Fruit fly (Drosophila melanogaster) whole organism, embryonic: ENCODE data around the gene senju.

Source experiments
- CG11723 ChIP-seq: fragments of 200-800 bp; sonication (Bioruptor generic); optimal IDR thresholded peaks from 2 replicates; lab custom pipeline; 2017; ENCODE audit warnings: missing biosample characterization, mild to moderate bottlenecking, missing genetic modification characterization
- CG15514 ChIP-seq: fragments of 200-800 bp; sonication (Bioruptor generic); optimal IDR thresholded peaks from 3 replicates; lab custom pipeline; 2017; ENCODE audit warnings: missing biosample characterization, missing genetic modification characterization, mild to moderate bottlenecking, moderate library complexity, missing genetic modification reagents
- CG16815 ChIP-seq: fragments of 200-800 bp; sonication (Bioruptor generic); optimal IDR thresholded peaks from 3 replicates; lab custom pipeline; 2017; ENCODE audit warnings: missing biosample characterization, mild to moderate bottlenecking, missing genetic modification characterization
- CG17186 ChIP-seq: fragments of 200-800 bp; sonication (Bioruptor generic); optimal IDR thresholded peaks from 3 replicates; lab custom pipeline; 2017; ENCODE audit warnings: missing biosample characterization, missing genetic modification reagents, missing genetic modification characterization
- CG17359 ChIP-seq: fragments of 200-800 bp; sonication (Bioruptor generic); optimal IDR thresholded peaks from 3 replicates; lab custom pipeline; 2018; ENCODE audit warnings: missing biosample characterization, mild to moderate bottlenecking, missing genetic modification characterization, moderate library complexity
- CG2120 ChIP-seq: fragments of 200-800 bp; sonication (Bioruptor generic); optimal IDR thresholded peaks from 3 replicates; lab custom pipeline; 2016; ENCODE audit warnings: missing biosample characterization, missing genetic modification characterization
- CG2199 ChIP-seq: fragments of 200-800 bp; sonication (Bioruptor generic); IDR thresholded peaks from 3 replicates; pipeline ENCODE4 v1.3.6; 2022; ENCODE audit warnings: missing biosample characterization, missing genetic modification characterization
- CG30403 ChIP-seq: fragments of 200-800 bp; sonication (Bioruptor generic); optimal IDR thresholded peaks from 3 replicates; lab custom pipeline; 2016; ENCODE audit warnings: missing biosample characterization, missing genetic modification characterization
- CG33213 ChIP-seq: fragments of 200-800 bp; sonication (Bioruptor generic); optimal IDR thresholded peaks from 3 replicates; lab custom pipeline; 2016; ENCODE audit warnings: missing biosample characterization, missing genetic modification characterization
- CG34422 ChIP-seq: fragments of 200-800 bp; sonication (Bioruptor generic); IDR thresholded peaks from 3 replicates; pipeline ENCODE4 v1.3.6; 2022; ENCODE audit warnings: missing biosample characterization, missing genetic modification characterization
- CG42726 ChIP-seq: fragments of 200-800 bp; sonication (Bioruptor generic); IDR thresholded peaks from 2 replicates; pipeline ENCODE4 v1.3.6; 2022; ENCODE audit warnings: missing biosample characterization, missing genetic modification characterization; ENCODE audit not compliant: partially characterized antibody
- CG6683 ChIP-seq: fragments of 200-800 bp; sonication (Bioruptor generic); optimal IDR thresholded peaks from 2 replicates; lab custom pipeline; 2017; ENCODE audit warnings: missing biosample characterization, mild to moderate bottlenecking, missing genetic modification characterization, missing genetic modification reagents
- CG6765 ChIP-seq: fragments of 200-800 bp; sonication (Bioruptor generic); optimal IDR thresholded peaks from 3 replicates; lab custom pipeline; 2017; ENCODE audit warnings: missing biosample characterization, mild to moderate bottlenecking, missing genetic modification characterization
- CG6813 ChIP-seq: fragments of 200-800 bp; sonication (Bioruptor generic); optimal IDR thresholded peaks from 2 replicates; lab custom pipeline; 2017; ENCODE audit warnings: missing biosample characterization, missing genetic modification characterization, mild to moderate bottlenecking, moderate library complexity, missing genetic modification reagents
- CG9817 ChIP-seq: fragments of 200-800 bp; sonication (Bioruptor generic); optimal IDR thresholded peaks from 2 replicates; lab custom pipeline; 2018; ENCODE audit warnings: missing biosample characterization, mild to moderate bottlenecking, missing genetic modification characterization, moderate library complexity
- Chrac-16 ChIP-seq: fragments of 200-800 bp; sonication (Bioruptor generic); optimal IDR thresholded peaks from 3 replicates; lab custom pipeline; 2016; ENCODE audit warnings: missing biosample characterization, missing genetic modification characterization
- Fer1 ChIP-seq: fragments of 200-800 bp; sonication (Bioruptor generic); optimal IDR thresholded peaks from 2 replicates; lab custom pipeline; 2017; ENCODE audit warnings: missing biosample characterization, mild to moderate bottlenecking, missing genetic modification characterization
- H2.0 ChIP-seq: fragments of 200-800 bp; sonication (Bioruptor generic); IDR thresholded peaks from 2 replicates; pipeline ENCODE4 v1.3.6; 2022; ENCODE audit warnings: missing biosample characterization, missing genetic modification characterization
- HLHmδ ChIP-seq: fragments of 200-800 bp; sonication (Bioruptor generic); optimal IDR thresholded peaks from 2 replicates; lab custom pipeline; 2018; ENCODE audit warnings: missing biosample characterization, mild to moderate bottlenecking, missing genetic modification characterization, moderate library complexity
- Hr51 ChIP-seq, 2 experiments: fragments of 200-800 bp; sonication (Bioruptor generic); optimal IDR thresholded peaks; 2 replicates in 1 of 2; 3 replicates in 1 of 2; lab custom pipeline; 2016 to 2018; ENCODE audit warnings: missing biosample characterization in 2 of 2, missing genetic modification characterization in 2 of 2, mild to moderate bottlenecking in 1 of 2, moderate library complexity in 1 of 2
- Max ChIP-seq: fragments of 200-800 bp; sonication (Bioruptor generic); optimal IDR thresholded peaks from 2 replicates; lab custom pipeline; 2016; ENCODE audit warnings: missing biosample characterization, mild to moderate bottlenecking, missing genetic modification characterization
- NC2α ChIP-seq: fragments of 200-800 bp; sonication (Bioruptor generic); optimal IDR thresholded peaks from 2 replicates; lab custom pipeline; 2016; ENCODE audit warnings: missing biosample characterization, missing genetic modification characterization
- Nf-YB ChIP-seq: fragments of 200-800 bp; sonication (Bioruptor generic); optimal IDR thresholded peaks from 3 replicates; lab custom pipeline; 2019; ENCODE audit warnings: missing biosample characterization, mild to moderate bottlenecking, missing genetic modification characterization, moderate library complexity
- PHDP ChIP-seq: fragments of 200-800 bp; sonication (Bioruptor generic); optimal IDR thresholded peaks from 3 replicates; lab custom pipeline; 2018; ENCODE audit warnings: missing biosample characterization, mild to moderate bottlenecking, missing genetic modification characterization, moderate library complexity
- Spps ChIP-seq: fragments of 200-800 bp; sonication (Bioruptor generic); optimal IDR thresholded peaks from 2 replicates; lab custom pipeline; 2018; ENCODE audit warnings: missing biosample characterization, mild to moderate bottlenecking, missing genetic modification characterization
- Trl ChIP-seq, 3 experiments: fragments of >200 bp in 2 of 3; fragments of 200-800 bp in 1 of 3; sonication (Bioruptor generic) in 1 of 3; optimal IDR thresholded peaks; 2 replicates in 1 of 3; 3 replicates in 2 of 3; lab custom pipeline; 2016 to 2017; ENCODE audit warnings: missing biosample characterization in 1 of 3, missing genetic modification characterization in 1 of 3
- Xbp1 ChIP-seq: fragments of 200-800 bp; sonication (Bioruptor generic); optimal IDR thresholded peaks from 3 replicates; lab custom pipeline; 2016; ENCODE audit warnings: missing biosample characterization, mild to moderate bottlenecking, missing genetic modification characterization
- ash1 ChIP-seq: fragments of 200-800 bp; sonication (Bioruptor generic); optimal IDR thresholded peaks from 2 replicates; lab custom pipeline; 2018; ENCODE audit warnings: missing biosample characterization, mild to moderate bottlenecking, missing genetic modification characterization
- bbx ChIP-seq: fragments of 200-800 bp; sonication (Bioruptor generic); IDR thresholded peaks from 2 replicates; pipeline ENCODE4 v1.3.6; 2022; ENCODE audit warnings: missing biosample characterization, missing genetic modification characterization; ENCODE audit not compliant: partially characterized antibody
- cato ChIP-seq: fragments of 200-800 bp; sonication (Bioruptor generic); optimal IDR thresholded peaks from 2 replicates; lab custom pipeline; 2016; ENCODE audit warnings: missing biosample characterization, missing genetic modification characterization, borderline replicate concordance
- chinmo ChIP-seq: fragments of 200-800 bp; sonication (Bioruptor generic); IDR thresholded peaks from 4 replicates; pipeline ENCODE4 v1.3.6; 2022; ENCODE audit warnings: missing biosample characterization, missing genetic modification characterization; ENCODE audit not compliant: partially characterized antibody
- ci ChIP-seq: fragments of 200-800 bp; sonication (Bioruptor generic); IDR thresholded peaks from 3 replicates; pipeline ENCODE4 v1.3.6; 2022; ENCODE audit warnings: missing biosample characterization, missing genetic modification characterization
- cwo ChIP-seq: fragments of 200-800 bp; sonication (Bioruptor generic); optimal IDR thresholded peaks from 3 replicates; lab custom pipeline; 2017; ENCODE audit warnings: missing biosample characterization, missing genetic modification characterization, mild to moderate bottlenecking, moderate library complexity, missing genetic modification reagents
- fu2 ChIP-seq: fragments of 200-800 bp; sonication (Bioruptor generic); optimal IDR thresholded peaks from 2 replicates; lab custom pipeline; 2016; ENCODE audit warnings: missing biosample characterization, missing genetic modification characterization
- hb ChIP-seq: fragments of 200-800 bp; sonication (Bioruptor generic); IDR thresholded peaks from 3 replicates; pipeline ENCODE4 v1.3.6; 2022; ENCODE audit warnings: missing biosample characterization, missing genetic modification characterization; ENCODE audit not compliant: partially characterized antibody
- hkb ChIP-seq, 2 experiments: fragments of 200-800 bp in 1 of 2; fragments of >200 bp in 1 of 2; sonication (Bioruptor generic) in 1 of 2; IDR thresholded peaks in 1 of 2; optimal IDR thresholded peaks in 1 of 2; 2 replicates each; pipeline versions ENCODE4 v1.3.6 to Lab custom; 2017 to 2022; ENCODE audit warnings: missing biosample characterization in 1 of 2, missing genetic modification characterization in 1 of 2
- hth ChIP-seq: fragments of >200 bp; optimal IDR thresholded peaks from 2 replicates; lab custom pipeline; 2017; ENCODE audit warnings: inconsistent platforms
- insv ChIP-seq, 2 experiments: fragments of 200-800 bp; sonication (Bioruptor generic); optimal IDR thresholded peaks; 3 replicates each; lab custom pipeline; 2016 to 2018; ENCODE audit warnings: missing biosample characterization in 2 of 2, missing genetic modification characterization in 2 of 2
- klu ChIP-seq: fragments of 200-800 bp; sonication (Bioruptor generic); IDR thresholded peaks from 2 replicates; pipeline ENCODE4 v1.3.6; 2022; ENCODE audit warnings: missing biosample characterization, missing genetic modification characterization
- odd ChIP-seq: fragments of 200-800 bp; sonication (Bioruptor generic); optimal IDR thresholded peaks from 2 replicates; lab custom pipeline; 2017; ENCODE audit warnings: missing biosample characterization, mild to moderate bottlenecking, missing genetic modification characterization
- ro ChIP-seq: fragments of 200-800 bp; sonication (Bioruptor generic); IDR thresholded peaks from 2 replicates; pipeline ENCODE4 v1.3.6; 2022; ENCODE audit warnings: missing biosample characterization, missing genetic modification characterization
- scrt ChIP-seq: fragments of 200-800 bp; sonication (Bioruptor generic); optimal IDR thresholded peaks from 2 replicates; lab custom pipeline; 2018; ENCODE audit warnings: missing biosample characterization, mild to moderate bottlenecking, missing genetic modification characterization, moderate library complexity
- slbo ChIP-seq: fragments of 200-800 bp; sonication (Bioruptor generic); IDR thresholded peaks from 2 replicates; pipeline ENCODE4 v1.3.6; 2022; ENCODE audit warnings: missing biosample characterization, missing genetic modification characterization
- so ChIP-seq: fragments of 200-800 bp; sonication (Bioruptor generic); IDR thresholded peaks from 3 replicates; pipeline ENCODE4 v1.3.6; 2022; ENCODE audit warnings: missing biosample characterization, missing genetic modification characterization
- sr ChIP-seq: fragments of 200-800 bp; sonication (Bioruptor generic); IDR thresholded peaks from 3 replicates; pipeline ENCODE4 v1.3.6; 2022; ENCODE audit warnings: missing biosample characterization, missing genetic modification characterization
- tgo ChIP-seq: fragments of 200-800 bp; sonication (Bioruptor generic); IDR thresholded peaks from 3 replicates; pipeline ENCODE4 v1.3.6; 2022; ENCODE audit warnings: missing biosample characterization, missing genetic modification characterization
- vvl ChIP-seq: fragments of 200-800 bp; sonication (Bioruptor generic); IDR thresholded peaks from 2 replicates; pipeline ENCODE4 v1.3.6; 2022; ENCODE audit warnings: missing biosample characterization, missing genetic modification characterization
- zf30C ChIP-seq: fragments of 200-800 bp; sonication (Bioruptor generic); optimal IDR thresholded peaks from 3 replicates; lab custom pipeline; 2018; ENCODE audit warnings: missing biosample characterization, mild to moderate bottlenecking, missing genetic modification characterization

Gene senju

DNA sequence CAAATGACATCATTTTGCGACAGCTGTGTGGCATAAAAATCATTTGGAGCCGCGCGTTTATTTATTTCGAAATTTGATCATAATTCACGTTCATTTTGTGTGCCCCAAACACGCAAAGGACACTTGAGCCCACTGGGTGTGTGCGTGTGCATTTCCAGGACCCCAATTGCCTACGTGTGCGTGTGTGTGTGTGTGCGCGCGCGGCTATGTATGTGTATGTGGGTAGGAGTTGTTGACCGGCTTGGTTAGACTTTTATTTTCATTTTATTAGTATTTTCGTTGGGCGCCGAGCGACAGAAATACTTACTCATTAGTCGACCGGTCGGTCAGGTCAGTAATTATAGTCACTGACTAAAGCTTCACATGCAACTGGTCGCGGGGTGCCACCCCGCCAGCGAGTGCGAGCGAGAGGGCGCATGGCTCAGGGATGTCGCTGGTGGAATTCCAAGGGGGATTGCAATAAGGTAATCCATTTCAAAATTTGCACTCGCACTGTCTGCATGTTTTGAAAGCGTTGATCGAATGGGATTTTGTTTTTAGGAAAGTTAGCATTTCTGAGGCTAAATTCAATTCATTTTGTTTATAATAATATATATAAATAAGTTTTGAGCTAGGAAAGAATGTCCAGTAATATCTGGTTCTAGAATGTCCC lies 9.0 kb upstream of the senju start (continued):
- TF ChIP-seq tgo, result peak; percentile 49; the same call in 2 of the 3 replicates
- TF ChIP-seq vvl, result peak; percentile 20; the same call in 1 of the 2 replicates
- TF ChIP-seq CG42726 (GFP tag; lab: Robert Waterston, UW), result no peak
- TF ChIP-seq Hr51 (GFP tag; optimal IDR thresholded peaks at IDR 0.05; lab: Kevin White, UChicago), result peak in 1 of 2 experiments; percentile 45
- peak; percentile 22 for TF ChIP-seq Chrac-16
- TF ChIP-seq Fer1 (GFP tag; lab: Kevin White, UChicago), result peak; percentile 17
- TF ChIP-seq CG33213 (GFP tag; lab: Kevin White, UChicago), result no peak
- TF ChIP-seq zf30C (GFP tag; lab: Kevin White, UChicago), result no peak
- no peak for TF ChIP-seq hkb (optimal IDR thresholded peaks at IDR 0.05; lab: Kevin White, UChicago)
- TF ChIP-seq hkb (GFP tag; IDR thresholded peaks at IDR 0.05; lab: Robert Waterston, UW), result no peak
- no peak for TF ChIP-seq odd
- no peak for TF ChIP-seq ash1 (GFP tag; lab: Kevin White, UChicago)
- TF ChIP-seq cato (GFP tag; lab: Kevin White, UChicago), result no peak
- TF ChIP-seq CG30403 (GFP tag; lab: Kevin White, UChicago), result peak; percentile 48
- TF ChIP-seq NC2α, result no peak
- no peak for TF ChIP-seq Trl (optimal IDR thresholded peaks at IDR 0.05; lab: Kevin White, UChicago)
- peak; percentile 46 for TF ChIP-seq Trl (GFP tag; optimal IDR thresholded peaks at IDR 0.05; lab: Kevin White, UChicago)
- no peak for TF ChIP-seq Nf-YB
- peak; percentile 53 for TF ChIP-seq CG2120 (GFP tag; lab: Kevin White, UChicago)
- TF ChIP-seq sr (GFP tag; lab: Robert Waterston, UW), result no peak
- peak; percentile 56; the same call in 1 of the 3 replicates for TF ChIP-seq CG34422 (GFP tag; lab: Robert Waterston, UW)
- TF ChIP-seq H2.0 (GFP tag; lab: Robert Waterston, UW), result 0 out of 2 replicates have a peak, but pooled peaks have one; percentile 23
- TF ChIP-seq HLHmδ (GFP tag; lab: Kevin White, UChicago), result no peak
- no peak for TF ChIP-seq klu (GFP tag; lab: Robert Waterston, UW)
- TF ChIP-seq Xbp1, result peak; percentile 63
- peak; percentile 37 for TF ChIP-seq CG9817 (tag; lab: Kevin White, UChicago)
- TF ChIP-seq so, result 0 out of 3 replicates have a peak, but pooled peaks have one; percentile 8
- TF ChIP-seq CG2199, result no peak
- no peak for TF ChIP-seq hth (lab: Kevin White, UChicago)
- TF ChIP-seq PHDP (tag; lab: Kevin White, UChicago), result peak; percentile 27
- peak; percentile 56 for TF ChIP-seq ci (GFP tag; lab: Robert Waterston, UW)
- TF ChIP-seq scrt (GFP tag; lab: Kevin White, UChicago), result peak; percentile 76
- 0 out of 4 replicates have a peak, but pooled peaks have one; percentile 40 for TF ChIP-seq chinmo (GFP tag; lab: Robert Waterston, UW)
- peak; percentile 29 for TF ChIP-seq CG16815 (GFP tag; lab: Kevin White, UChicago)
- TF ChIP-seq hb (GFP tag; lab: Robert Waterston, UW), result no peak
- peak; percentile 78 for TF ChIP-seq slbo (GFP tag; lab: Robert Waterston, UW)
- no peak for TF ChIP-seq CG17186 (GFP tag; lab: Kevin White, UChicago)
- TF ChIP-seq ro (GFP tag; lab: Robert Waterston, UW), result no peak
- no peak for TF ChIP-seq bbx
- TF ChIP-seq Spps (tag; lab: Kevin White, UChicago), result no peak
- no peak for TF ChIP-seq cwo (GFP tag; lab: Kevin White, UChicago)
- no peak for TF ChIP-seq insv (GFP tag; optimal IDR thresholded peaks at IDR 0.05; lab: Kevin White, UChicago)
- peak; percentile 2 for TF ChIP-seq CG6813 (GFP tag; lab: Kevin White, UChicago)
- no peak for TF ChIP-seq Max (GFP tag; lab: Kevin White, UChicago)
- TF ChIP-seq CG6765 (GFP tag; lab: Kevin White, UChicago), result no peak
- TF ChIP-seq CG15514 (GFP tag; lab: Kevin White, UChicago), result no peak
- TF ChIP-seq CG17359 (tag; lab: Kevin White, UChicago), result peak; percentile 46
- no peak for TF ChIP-seq CG11723
- TF ChIP-seq CG6683 (GFP tag; lab: Kevin White, UChicago), result no peak
- peak; percentile 4 for TF ChIP-seq fu2 (GFP tag; lab: Kevin White, UChicago)
